Worm (Caenorhabditis elegans) whole organism, midembryonic: ENCODE measurements around the gene adal-1.

Experiments
- T22C8.4 ChIP-seq: fragments of 200-800 bp; sonication (Bioruptor generic); IDR thresholded peaks from 2 replicates; pipeline ENCODE4 v1.3.6; 2022; ENCODE audit warnings: missing genetic modification characterization, missing compliant biosample characterization
- flt-1 ChIP-seq: fragments of 200-800 bp; sonication (Bioruptor generic); IDR thresholded peaks from 2 replicates; pipeline ENCODE4 v1.3.6; 2022; ENCODE audit warnings: missing genetic modification characterization, missing compliant biosample characterization
- tab-1 ChIP-seq: fragments of 200-800 bp; sonication (Bioruptor generic); IDR thresholded peaks from 2 replicates; pipeline ENCODE4 v1.3.6; 2022; ENCODE audit warnings: missing genetic modification characterization, missing compliant biosample characterization
- ztf-23 ChIP-seq: fragments of 200-800 bp; sonication (Bioruptor generic); IDR thresholded peaks from 2 replicates; pipeline ENCODE4 v1.3.6; 2022; ENCODE audit warnings: missing genetic modification reagents, missing genetic modification characterization, missing compliant biosample characterization

ce11 chrII:6935975-6936374 lies 42.5 kb upstream of the adal-1 start:
- no peak for TF ChIP-seq T22C8.4 (GFP tag; lab: Robert Waterston, UW)
- no peak for TF ChIP-seq tab-1 (GFP tag; lab: Robert Waterston, UW)
- TF ChIP-seq flt-1 (GFP tag; lab: Robert Waterston, UW) = no peak
- no peak for TF ChIP-seq ztf-23 (GFP tag; lab: Robert Waterston, UW)
